Fruit fly (Drosophila melanogaster) whole organism, embryonic: ENCODE data around the gene Tim17a2.

Experiments
- B-H2 ChIP-seq: fragments of 200-800 bp; sonication (Bioruptor generic); optimal IDR thresholded peaks from 2 replicates; lab custom pipeline; 2018; ENCODE audit warnings: missing biosample characterization, mild to moderate bottlenecking, missing genetic modification characterization
- CG13123 ChIP-seq: fragments of 200-800 bp; sonication (Bioruptor generic); optimal IDR thresholded peaks from 2 replicates; lab custom pipeline; 2016; ENCODE audit warnings: missing biosample characterization, missing genetic modification characterization
- CG14050 ChIP-seq: fragments of 200-800 bp; sonication (Bioruptor generic); IDR thresholded peaks from 3 replicates; pipeline ENCODE4 v1.3.6; 2022; ENCODE audit warnings: missing biosample characterization, missing genetic modification characterization
- CG16863 ChIP-seq: fragments of 200-800 bp; sonication (Bioruptor generic); optimal IDR thresholded peaks from 3 replicates; lab custom pipeline; 2016; ENCODE audit warnings: missing biosample characterization, missing genetic modification characterization
- CG17361 ChIP-seq: fragments of 200-800 bp; sonication (Bioruptor generic); IDR thresholded peaks from 3 replicates; pipeline ENCODE4 v1.3.6; 2022; ENCODE audit warnings: missing biosample characterization, missing genetic modification characterization
- CG18011 ChIP-seq: fragments of 200-800 bp; sonication (Bioruptor generic); optimal IDR thresholded peaks from 2 replicates; lab custom pipeline; 2017; ENCODE audit warnings: missing biosample characterization, missing genetic modification characterization, mild to moderate bottlenecking, moderate library complexity, missing genotype
- CG18619 ChIP-seq: fragments of 200-800 bp; sonication (Bioruptor generic); optimal IDR thresholded peaks from 3 replicates; lab custom pipeline; 2017; ENCODE audit warnings: missing biosample characterization, mild to moderate bottlenecking, missing genetic modification characterization
- CG18764 ChIP-seq: fragments of 200-800 bp; sonication (Bioruptor generic); optimal IDR thresholded peaks from 3 replicates; lab custom pipeline; 2016; ENCODE audit warnings: missing biosample characterization, missing genetic modification characterization
- CG2202 ChIP-seq: fragments of 200-800 bp; sonication (Bioruptor generic); optimal IDR thresholded peaks from 2 replicates; lab custom pipeline; 2018; ENCODE audit warnings: missing biosample characterization, mild to moderate bottlenecking, missing genetic modification characterization
- CG2875 ChIP-seq: fragments of 200-800 bp; sonication (Bioruptor generic); optimal IDR thresholded peaks from 2 replicates; lab custom pipeline; 2017; ENCODE audit warnings: missing biosample characterization, mild to moderate bottlenecking, missing genetic modification characterization, missing genetic modification reagents
- CG31441 ChIP-seq: fragments of 200-800 bp; sonication (Bioruptor generic); IDR thresholded peaks from 2 replicates; pipeline ENCODE4 v1.3.6; 2022; ENCODE audit warnings: missing biosample characterization, missing genetic modification characterization
- CG32767 ChIP-seq: fragments of 200-800 bp; sonication (Bioruptor generic); IDR thresholded peaks from 2 replicates; pipeline ENCODE4 v1.3.6; 2022; ENCODE audit warnings: missing biosample characterization, missing genetic modification characterization
- CG33557 ChIP-seq: fragments of 200-800 bp; sonication (Bioruptor generic); optimal IDR thresholded peaks from 2 replicates; lab custom pipeline; 2019; ENCODE audit warnings: missing biosample characterization, mild to moderate bottlenecking, missing genetic modification characterization, moderate library complexity
- CG4730 ChIP-seq: fragments of 200-800 bp; sonication (Bioruptor generic); IDR thresholded peaks from 2 replicates; pipeline ENCODE4 v1.3.6; 2022; ENCODE audit warnings: missing biosample characterization, missing genetic modification characterization
- CG6254 ChIP-seq: fragments of 200-800 bp; sonication (Bioruptor generic); optimal IDR thresholded peaks from 3 replicates; lab custom pipeline; 2017; ENCODE audit warnings: mild to moderate bottlenecking, missing biosample characterization, missing genetic modification reagents, missing genetic modification characterization
- CG6689 ChIP-seq: fragments of 200-800 bp; sonication (Bioruptor generic); IDR thresholded peaks from 2 replicates; pipeline ENCODE4 v1.3.6; 2022; ENCODE audit warnings: missing biosample characterization, missing genetic modification characterization
- CG8388 ChIP-seq: fragments of 200-800 bp; sonication (Bioruptor generic); optimal IDR thresholded peaks from 2 replicates; lab custom pipeline; 2019; ENCODE audit warnings: missing biosample characterization, mild to moderate bottlenecking, missing genetic modification characterization, moderate library complexity
- CG8924 ChIP-seq: fragments of 200-800 bp; optimal IDR thresholded peaks from 3 replicates; lab custom pipeline; 2019; ENCODE audit warnings: missing biosample characterization, mild to moderate bottlenecking, missing genetic modification characterization, moderate library complexity
- GATAe ChIP-seq: fragments of 200-800 bp; sonication (Bioruptor generic); conservative IDR thresholded peaks from 2 replicates; pipeline ENCODE4 v1.3.6; 2022; ENCODE audit warnings: missing biosample characterization, missing genetic modification characterization
- Gsc ChIP-seq: fragments of 200-800 bp; sonication (Bioruptor generic); IDR thresholded peaks from 2 replicates; pipeline ENCODE4 v1.3.6; 2022; ENCODE audit warnings: missing biosample characterization, missing genetic modification characterization
- Gug ChIP-seq: fragments of 200-800 bp; sonication (Bioruptor generic); IDR thresholded peaks from 4 replicates; pipeline ENCODE4 v1.3.6; 2022; ENCODE audit warnings: missing biosample characterization, missing genetic modification characterization
- Hr3 ChIP-seq: fragments of 200-800 bp; sonication (Bioruptor generic); optimal IDR thresholded peaks from 3 replicates; lab custom pipeline; 2016; ENCODE audit warnings: missing biosample characterization, missing genetic modification characterization
- Hr39 ChIP-seq: fragments of >200 bp; optimal IDR thresholded peaks from 2 replicates; lab custom pipeline; 2017
- Lhr ChIP-seq: fragments of 200-800 bp; sonication (Bioruptor generic); optimal IDR thresholded peaks from 3 replicates; lab custom pipeline; 2017; ENCODE audit warnings: mild to moderate bottlenecking, missing biosample characterization, missing genetic modification reagents, missing genetic modification characterization
- NFAT ChIP-seq: fragments of 200-800 bp; sonication (Bioruptor generic); IDR thresholded peaks from 2 replicates; pipeline ENCODE4 v1.3.6; 2022; ENCODE audit warnings: missing biosample characterization, missing genetic modification characterization
- Nf-YA ChIP-seq: fragments of 200-800 bp; sonication (Bioruptor generic); IDR thresholded peaks from 2 replicates; pipeline ENCODE4 v1.3.6; 2022; ENCODE audit warnings: missing biosample characterization, missing genetic modification characterization
- Nf-YB ChIP-seq: fragments of 200-800 bp; sonication (Bioruptor generic); optimal IDR thresholded peaks from 3 replicates; lab custom pipeline; 2019; ENCODE audit warnings: missing biosample characterization, mild to moderate bottlenecking, missing genetic modification characterization, moderate library complexity
- Spps ChIP-seq: fragments of 200-800 bp; sonication (Bioruptor generic); optimal IDR thresholded peaks from 2 replicates; lab custom pipeline; 2018; ENCODE audit warnings: missing biosample characterization, mild to moderate bottlenecking, missing genetic modification characterization
- Stat92E ChIP-seq, 3 experiments: fragments of >200 bp in 2 of 3; fragments of 200-800 bp in 1 of 3; sonication (Bioruptor generic) in 1 of 3; optimal IDR thresholded peaks; 2 replicates each; lab custom pipeline; 2017 to 2019; ENCODE audit warnings: missing biosample characterization in 3 of 3, missing genetic modification characterization in 3 of 3, mild to moderate bottlenecking in 1 of 3, moderate library complexity in 1 of 3
- TFAM ChIP-seq: fragments of 200-800 bp; sonication (Bioruptor generic); optimal IDR thresholded peaks from 2 replicates; lab custom pipeline; 2017; ENCODE audit warnings: missing biosample characterization, missing genetic modification characterization, inconsistent platforms
- YL-1 ChIP-seq: fragments of 200-800 bp; sonication (Bioruptor generic); optimal IDR thresholded peaks from 3 replicates; lab custom pipeline; 2017; ENCODE audit warnings: missing biosample characterization, mild to moderate bottlenecking, missing genetic modification characterization
- aop ChIP-seq: fragments of 200-800 bp; sonication (Bioruptor generic); IDR thresholded peaks from 2 replicates; pipeline ENCODE4 v1.3.6; 2022; ENCODE audit warnings: missing biosample characterization, missing genetic modification characterization
- ase ChIP-seq: fragments of 200-800 bp; sonication (Bioruptor generic); IDR thresholded peaks from 3 replicates; pipeline ENCODE4 v1.3.6; 2022; ENCODE audit warnings: missing biosample characterization, missing genetic modification characterization
- bigmax ChIP-seq: fragments of 200-800 bp; sonication (Bioruptor generic); optimal IDR thresholded peaks from 2 replicates; lab custom pipeline; 2018; ENCODE audit warnings: missing biosample characterization, mild to moderate bottlenecking, missing genetic modification characterization
- chm ChIP-seq: fragments of 200-800 bp; sonication (Bioruptor generic); IDR thresholded peaks from 2 replicates; pipeline ENCODE4 v1.3.6; 2022; ENCODE audit warnings: missing biosample characterization, missing genetic modification characterization
- danr ChIP-seq: fragments of 200-800 bp; sonication (Bioruptor generic); IDR thresholded peaks from 2 replicates; pipeline ENCODE4 v1.3.6; 2022; ENCODE audit warnings: missing biosample characterization, missing genetic modification characterization
- dpn ChIP-seq, 2 experiments: fragments of 200-800 bp; sonication (Bioruptor generic); optimal IDR thresholded peaks; 3 replicates each; lab custom pipeline; 2016; ENCODE audit warnings: missing biosample characterization in 2 of 2, missing genetic modification characterization in 2 of 2
- eyg ChIP-seq: fragments of 200-800 bp; sonication (Bioruptor generic); optimal IDR thresholded peaks from 3 replicates; lab custom pipeline; 2016; ENCODE audit warnings: missing biosample characterization, missing genetic modification characterization
- gce ChIP-seq: fragments of 200-800 bp; sonication (Bioruptor generic); IDR thresholded peaks from 3 replicates; pipeline ENCODE4 v1.3.6; 2022; ENCODE audit warnings: missing biosample characterization, missing genetic modification characterization
- gro ChIP-seq: fragments of 200-800 bp; sonication (Bioruptor generic); optimal IDR thresholded peaks from 2 replicates; lab custom pipeline; 2016; ENCODE audit warnings: missing biosample characterization, missing genetic modification characterization
- hbn ChIP-seq: fragments of 200-800 bp; sonication (Bioruptor generic); IDR thresholded peaks from 2 replicates; pipeline ENCODE4 v1.3.6; 2022; ENCODE audit warnings: missing biosample characterization, missing genetic modification characterization; ENCODE audit not compliant: partially characterized antibody
- ind ChIP-seq: fragments of 200-800 bp; sonication (Bioruptor generic); optimal IDR thresholded peaks from 3 replicates; lab custom pipeline; 2016; ENCODE audit warnings: missing biosample characterization, missing genetic modification characterization
- nau ChIP-seq: fragments of 200-800 bp; sonication (Bioruptor generic); optimal IDR thresholded peaks from 3 replicates; lab custom pipeline; 2017; ENCODE audit warnings: missing biosample characterization, mild to moderate bottlenecking, missing genetic modification characterization, missing genetic modification reagents
- nerfin-1 ChIP-seq: fragments of 200-800 bp; sonication (Bioruptor generic); optimal IDR thresholded peaks from 3 replicates; lab custom pipeline; 2019; ENCODE audit warnings: missing biosample characterization, mild to moderate bottlenecking, missing genetic modification characterization, moderate library complexity
- pzg ChIP-seq: fragments of 200-800 bp; sonication (Bioruptor generic); optimal IDR thresholded peaks from 3 replicates; lab custom pipeline; 2018; ENCODE audit warnings: missing biosample characterization, mild to moderate bottlenecking, missing genetic modification characterization, moderate library complexity
- ro ChIP-seq: fragments of 200-800 bp; sonication (Bioruptor generic); IDR thresholded peaks from 2 replicates; pipeline ENCODE4 v1.3.6; 2022; ENCODE audit warnings: missing biosample characterization, missing genetic modification characterization
- shn ChIP-seq: fragments of 200-800 bp; sonication (Bioruptor generic); optimal IDR thresholded peaks from 3 replicates; lab custom pipeline; 2016; ENCODE audit warnings: missing biosample characterization, missing genetic modification characterization
- stc ChIP-seq: fragments of 200-800 bp; sonication (Bioruptor generic); IDR thresholded peaks from 2 replicates; pipeline ENCODE4 v1.3.6; 2022; ENCODE audit warnings: missing biosample characterization, missing genetic modification characterization
- tll ChIP-seq, 2 experiments: fragments of 200-800 bp in 1 of 2; fragments of >200 bp in 1 of 2; sonication (Bioruptor generic) in 1 of 2; optimal IDR thresholded peaks; 2 replicates each; lab custom pipeline; 2017 to 2019; ENCODE audit warnings: missing biosample characterization in 2 of 2, missing genetic modification characterization in 2 of 2, mild to moderate bottlenecking in 1 of 2, moderate library complexity in 1 of 2
- ttk ChIP-seq: fragments of 200-800 bp; sonication (Bioruptor generic); IDR thresholded peaks from 2 replicates; pipeline ENCODE4 v2.1.2; 2022; ENCODE audit warnings: missing biosample characterization, missing genetic modification characterization
- wdn ChIP-seq: fragments of 200-800 bp; sonication (Bioruptor generic); IDR thresholded peaks from 2 replicates; pipeline ENCODE4 v1.3.6; 2022; ENCODE audit warnings: missing biosample characterization, missing genetic modification characterization

Gene Tim17a2

DNA sequence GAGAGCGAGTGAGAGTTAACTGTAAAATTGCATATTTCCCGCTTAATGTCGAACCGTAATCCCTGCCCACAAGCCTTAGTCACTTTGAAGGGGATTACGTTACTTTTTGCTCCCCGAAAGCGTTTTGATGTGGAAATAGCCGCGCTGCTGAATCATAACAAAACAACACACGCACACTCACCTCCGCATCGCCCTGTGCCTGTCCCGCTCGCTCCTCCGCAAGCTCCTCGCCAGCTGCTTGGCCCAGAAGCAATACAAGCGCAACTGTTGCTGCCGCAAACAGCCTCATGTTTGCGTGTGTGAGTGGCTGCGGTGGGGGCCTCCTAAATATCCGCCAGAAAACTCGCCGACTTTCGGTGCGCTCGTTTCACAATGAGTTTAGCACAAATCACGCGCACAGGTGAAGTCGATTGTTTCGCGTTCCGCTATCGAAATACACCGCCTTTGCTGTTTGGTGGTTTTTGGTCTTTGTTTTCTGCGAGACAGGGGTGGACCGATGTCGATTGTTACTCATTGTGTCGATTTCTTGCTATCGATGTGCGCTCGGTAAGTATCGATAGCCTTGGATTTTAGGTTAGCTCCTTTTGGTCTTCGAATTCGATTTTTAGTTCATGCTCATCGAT is 11.1 kb downstream of the Tim17a2 start, which contains the start of gene CtsF (continued):
- TF ChIP-seq CG8924 (tag; lab: Kevin White, UChicago), result peak; percentile 41
- no peak for TF ChIP-seq NFAT (GFP tag; lab: Robert Waterston, UW)
- TF ChIP-seq Nf-YA (GFP tag; lab: Robert Waterston, UW), result no peak
- peak; percentile 98 for TF ChIP-seq hbn (GFP tag; lab: Robert Waterston, UW)
- no peak for TF ChIP-seq TFAM (GFP tag; lab: Kevin White, UChicago)
- no peak for TF ChIP-seq gce
- TF ChIP-seq CG13123 (GFP tag; lab: Kevin White, UChicago), result no peak
- TF ChIP-seq CG16863 (GFP tag; lab: Kevin White, UChicago), result no peak
- no peak for TF ChIP-seq tll (GFP tag; optimal IDR thresholded peaks at IDR 0.05; lab: Kevin White, UChicago)
- no peak for TF ChIP-seq ind (GFP tag; lab: Kevin White, UChicago)
- peak; percentile 29; the same call in 1 of the 2 replicates for TF ChIP-seq stc (GFP tag; lab: Robert Waterston, UW)
- TF ChIP-seq CG14050 (GFP tag; lab: Robert Waterston, UW), result no peak
- TF ChIP-seq CG4730, result no peak
- no peak for TF ChIP-seq CG2202 (tag; lab: Kevin White, UChicago)
- TF ChIP-seq CG8388 (GFP tag; lab: Kevin White, UChicago), result no peak
- no peak for TF ChIP-seq CG18764 (GFP tag; lab: Kevin White, UChicago)
- no peak; the same call in 3 of the 4 replicates for TF ChIP-seq Gug (GFP tag; lab: Robert Waterston, UW)
- TF ChIP-seq CG18619 (GFP tag; lab: Kevin White, UChicago), result no peak
- TF ChIP-seq aop, result no peak
- TF ChIP-seq CG6689 (GFP tag; lab: Robert Waterston, UW), result no peak
- no peak for TF ChIP-seq Hr3 (GFP tag; lab: Kevin White, UChicago)
- TF ChIP-seq pzg (GFP tag; lab: Kevin White, UChicago), result peak; percentile 93
- TF ChIP-seq wdn, result no peak
- no peak for TF ChIP-seq CG31441 (GFP tag; lab: Robert Waterston, UW)
- TF ChIP-seq gro (GFP tag; lab: Kevin White, UChicago), result peak; percentile 57
- TF ChIP-seq ase (GFP tag; lab: Robert Waterston, UW), result no peak
- TF ChIP-seq CG33557 (GFP tag; lab: Kevin White, UChicago), result no peak
- no peak for TF ChIP-seq CG2875 (GFP tag; lab: Kevin White, UChicago)
- peak; percentile 49; the same call in 1 of the 3 replicates for TF ChIP-seq CG17361 (GFP tag; lab: Robert Waterston, UW)
- no peak for TF ChIP-seq GATAe (GFP tag; lab: Robert Waterston, UW)
- TF ChIP-seq bigmax, result peak; percentile 99
- peak; percentile 20 to 25 for TF ChIP-seq dpn (GFP tag; optimal IDR thresholded peaks at IDR 0.05; lab: Kevin White, UChicago)
- TF ChIP-seq CG32767 (GFP tag; lab: Robert Waterston, UW), result no peak
- TF ChIP-seq Stat92E (GFP tag; optimal IDR thresholded peaks at IDR 0.05; lab: Kevin White, UChicago), result peak in 1 of 3 experiments; percentile 27
- no peak for TF ChIP-seq CG18011
- no peak for TF ChIP-seq danr (GFP tag; lab: Robert Waterston, UW)
- TF ChIP-seq B-H2, result no peak
- TF ChIP-seq Spps (tag; lab: Kevin White, UChicago), result no peak
- TF ChIP-seq Lhr (GFP tag; lab: Kevin White, UChicago), result peak; percentile 14
- no peak for TF ChIP-seq eyg
- TF ChIP-seq Hr39 (lab: Kevin White, UChicago), result no peak
- TF ChIP-seq YL-1 (GFP tag; lab: Kevin White, UChicago), result peak; percentile 81
- no peak for TF ChIP-seq shn (GFP tag; lab: Kevin White, UChicago)
- no peak for TF ChIP-seq nau (GFP tag; lab: Kevin White, UChicago)
- TF ChIP-seq chm (GFP tag; lab: Robert Waterston, UW), result peak; percentile 59; the same call in 1 of the 2 replicates
- no peak for TF ChIP-seq ttk
- TF ChIP-seq Nf-YB (GFP tag; lab: Kevin White, UChicago), result no peak
- TF ChIP-seq nerfin-1 (tag; lab: Kevin White, UChicago), result peak; percentile 14
- TF ChIP-seq Gsc (GFP tag; lab: Robert Waterston, UW), result no peak
- no peak for TF ChIP-seq ro (GFP tag; lab: Robert Waterston, UW)
- TF ChIP-seq CG6254 (GFP tag; lab: Kevin White, UChicago), result no peak
